Worm (Caenorhabditis elegans) whole organism, early embryonic: Measurements from ENCODE around the gene F58E6.11.

ENCODE experiments used
- F13C5.2 ChIP-seq: sonication (generic microtip); optimal IDR thresholded peaks from 2 replicates; lab custom pipeline; 2017; ENCODE audit warnings: mild to moderate bottlenecking, missing genetic modification characterization, inconsistent platforms, missing compliant biosample characterization
- hmg-4 ChIP-seq: fragments of 200-800 bp; sonication (Bioruptor generic); optimal IDR thresholded peaks from 2 replicates; lab custom pipeline; 2018; ENCODE audit warnings: mild to moderate bottlenecking, missing genetic modification characterization, missing compliant biosample characterization
- tra-4 ChIP-seq: sonication (generic microtip); optimal IDR thresholded peaks from 2 replicates; lab custom pipeline; 2017; ENCODE audit warnings: missing genetic modification characterization, missing compliant biosample characterization

- TF ChIP-seq F13C5.2 (tag; lab: Kevin White, UChicago), result no peak
- no peak for TF ChIP-seq tra-4 (tag; lab: Kevin White, UChicago)
- no peak for TF ChIP-seq hmg-4 (GFP tag; lab: Kevin White, UChicago)
Observed at ce11 chrV:9716397-9716796, 41.4 kb downstream of the F58E6.11 start, which contains the start of gene str-188.
